Worm (Caenorhabditis elegans) whole organism, L1 larva: Measurements from ENCODE around the gene F57F5.3.

ENCODE experiments used
- C04F5.9 ChIP-seq: sonication (generic microtip); optimal IDR thresholded peaks from 2 replicates; lab custom pipeline; 2016; ENCODE audit warnings: missing genetic modification characterization, missing compliant biosample characterization
- C16A3.4 ChIP-seq: fragments of 150-350 bp; optimal IDR thresholded peaks from 2 replicates; lab custom pipeline; 2014; ENCODE audit warnings: missing biosample characterization, missing genetic modification characterization
- C34B4.2 ChIP-seq: sonication (generic microtip); optimal IDR thresholded peaks from 2 replicates; lab custom pipeline; 2017; ENCODE audit warnings: mild to moderate bottlenecking, missing genetic modification characterization, missing compliant biosample characterization
- aha-1 ChIP-seq: fragments of 150-350 bp; optimal IDR thresholded peaks from 2 replicates; lab custom pipeline; 2014; ENCODE audit warnings: missing biosample characterization, missing genetic modification characterization
- alr-1 ChIP-seq: fragments of 200-800 bp; sonication (Bioruptor generic); optimal IDR thresholded peaks from 2 replicates; lab custom pipeline; 2018; ENCODE audit warnings: borderline replicate concordance, mild to moderate bottlenecking, missing genetic modification characterization, missing compliant biosample characterization
- ama-1 ChIP-seq: fragments of 150-350 bp; optimal IDR thresholded peaks from 2 replicates; lab custom pipeline; 2014
- ceh-8 ChIP-seq: fragments of 200-800 bp; sonication (Bioruptor generic); optimal IDR thresholded peaks from 2 replicates; lab custom pipeline; 2018; ENCODE audit warnings: mild to moderate bottlenecking, missing genetic modification characterization, moderate library complexity, missing compliant biosample characterization
- ceh-82 ChIP-seq, 3 experiments: fragments of 150-350 bp in 1 of 3; sonication (generic microtip) in 2 of 3; optimal IDR thresholded peaks; 2 replicates each; lab custom pipeline; 2014 to 2017; ENCODE audit warnings: missing biosample characterization in 3 of 3, missing genetic modification characterization in 3 of 3
- ceh-88 ChIP-seq: fragments of 200-800 bp; sonication (Bioruptor generic); IDR thresholded peaks from 2 replicates; pipeline ENCODE4 v1.3.6; 2022; ENCODE audit warnings: missing genetic modification characterization, missing compliant biosample characterization
- ceh-90 ChIP-seq: sonication (generic microtip); optimal IDR thresholded peaks from 2 replicates; lab custom pipeline; 2016; ENCODE audit warnings: missing genetic modification characterization, missing compliant biosample characterization
- ces-1 ChIP-seq: fragments of 150-350 bp; optimal IDR thresholded peaks from 2 replicates; lab custom pipeline; 2014; ENCODE audit warnings: missing biosample characterization, missing genetic modification reagents, missing genetic modification characterization
- dsc-1 ChIP-seq: sonication (generic microtip); optimal IDR thresholded peaks from 2 replicates; lab custom pipeline; 2016; ENCODE audit warnings: mild to moderate bottlenecking, missing genetic modification characterization, missing compliant biosample characterization
- efl-1 ChIP-seq, 4 experiments: fragments of 150-350 bp; optimal IDR thresholded peaks in 3 of 4; peaks in 1 of 4; 1 replicate in 1 of 4; 2 replicates in 3 of 4; lab custom pipeline; 2014; ENCODE audit warnings: missing biosample characterization in 2 of 4, missing genetic modification characterization in 2 of 4, missing genetic modification reagents in 2 of 4
- efl-3 ChIP-seq: fragments of 200-800 bp; sonication (Bioruptor generic); optimal IDR thresholded peaks from 2 replicates; lab custom pipeline; 2018; ENCODE audit warnings: mild to moderate bottlenecking, missing genetic modification characterization, missing compliant biosample characterization
- egl-27 ChIP-seq, 2 experiments: fragments of 150-350 bp in 1 of 2; sonication (generic microtip); optimal IDR thresholded peaks; 3 replicates each; lab custom pipeline; 2017 to 2018; ENCODE audit warnings: missing biosample characterization in 2 of 2, missing genetic modification characterization in 2 of 2, missing genetic modification reagents in 2 of 2
- elt-3 ChIP-seq, 6 experiments: fragments of 150-350 bp in 1 of 6; sonication (generic microtip); optimal IDR thresholded peaks; 2 replicates each; lab custom pipeline; 2017 to 2018; ENCODE audit warnings: missing biosample characterization in 6 of 6, missing genetic modification characterization in 6 of 6, inconsistent platforms in 1 of 6
- ets-5 ChIP-seq: fragments of 200-800 bp; sonication (Bioruptor generic); IDR thresholded peaks from 2 replicates; pipeline ENCODE4 v1.3.6; 2022; ENCODE audit warnings: missing genetic modification characterization, missing compliant biosample characterization
- fkh-10 ChIP-seq: sonication (generic microtip); optimal IDR thresholded peaks from 2 replicates; lab custom pipeline; 2017; ENCODE audit warnings: missing biosample characterization, missing genetic modification reagents, missing genetic modification characterization
- fkh-8 ChIP-seq: sonication (generic microtip); optimal IDR thresholded peaks from 2 replicates; lab custom pipeline; 2016; ENCODE audit warnings: mild to moderate bottlenecking, missing genetic modification characterization, missing compliant biosample characterization
- grh-1 ChIP-seq: fragments of 200-800 bp; sonication (Bioruptor generic); IDR thresholded peaks from 2 replicates; pipeline ENCODE4 v1.3.6; 2022; ENCODE audit warnings: missing genetic modification reagents, missing genetic modification characterization, missing compliant biosample characterization
- irx-1 ChIP-seq: sonication (generic microtip); optimal IDR thresholded peaks from 2 replicates; lab custom pipeline; 2016; ENCODE audit warnings: missing genetic modification characterization, missing compliant biosample characterization
- isw-1 ChIP-seq: fragments of 200-800 bp; sonication (Bioruptor generic); IDR thresholded peaks from 2 replicates; pipeline ENCODE4 v1.3.6; 2022; ENCODE audit warnings: missing genetic modification characterization, missing compliant biosample characterization
- jun-1 ChIP-seq: fragments of 150-350 bp; optimal IDR thresholded peaks from 2 replicates; lab custom pipeline; 2014; ENCODE audit warnings: missing biosample characterization, missing genetic modification reagents, missing genetic modification characterization
- lin-13 ChIP-seq: fragments of 150-350 bp; optimal IDR thresholded peaks from 2 replicates; lab custom pipeline; 2014; ENCODE audit warnings: missing biosample characterization, missing genetic modification reagents, missing genetic modification characterization
- lin-14 ChIP-seq: fragments of 200-800 bp; sonication (Bioruptor generic); optimal IDR thresholded peaks from 2 replicates; lab custom pipeline; 2018; ENCODE audit warnings: mild to moderate bottlenecking, missing genetic modification characterization, moderate library complexity, missing compliant biosample characterization
- lin-15B ChIP-seq: fragments of 150-350 bp; sonication (generic microtip); optimal IDR thresholded peaks from 3 replicates; lab custom pipeline; 2014; ENCODE audit warnings: missing biosample characterization, missing genetic modification characterization
- lin-39 ChIP-seq: fragments of 150-350 bp; optimal IDR thresholded peaks from 2 replicates; lab custom pipeline; 2014; ENCODE audit warnings: missing biosample characterization, missing genetic modification reagents, missing genetic modification characterization
- lir-3 ChIP-seq: sonication (generic microtip); optimal IDR thresholded peaks from 2 replicates; lab custom pipeline; 2016; ENCODE audit warnings: mild to moderate bottlenecking, missing genetic modification characterization, moderate library complexity, missing compliant biosample characterization; ENCODE audit not compliant: poor library complexity
- mdl-1 ChIP-seq, 2 experiments: fragments of 150-350 bp; optimal IDR thresholded peaks; 2 replicates each; lab custom pipeline; 2014 to 2017; ENCODE audit warnings: missing biosample characterization in 2 of 2, missing genetic modification characterization in 2 of 2, inconsistent platforms in 1 of 2
- mef-2 ChIP-seq: fragments of 150-350 bp; optimal IDR thresholded peaks from 2 replicates; lab custom pipeline; 2014; ENCODE audit warnings: missing biosample characterization, missing genetic modification characterization
- mep-1 ChIP-seq: fragments of 150-350 bp; optimal IDR thresholded peaks from 2 replicates; lab custom pipeline; 2014; ENCODE audit warnings: missing biosample characterization, missing genetic modification characterization
- nhr-12 ChIP-seq: sonication (generic microtip); optimal IDR thresholded peaks from 2 replicates; lab custom pipeline; 2017; ENCODE audit warnings: missing biosample characterization, missing genetic modification characterization
- nhr-20 ChIP-seq: sonication (generic microtip); optimal IDR thresholded peaks from 2 replicates; lab custom pipeline; 2016; ENCODE audit warnings: mild to moderate bottlenecking, missing genetic modification characterization, missing compliant biosample characterization
- nhr-47 ChIP-seq: sonication (generic microtip); optimal IDR thresholded peaks from 2 replicates; lab custom pipeline; 2016; ENCODE audit warnings: mild to moderate bottlenecking, missing genetic modification characterization, moderate library complexity, missing compliant biosample characterization
- nhr-71 ChIP-seq: sonication (generic microtip); optimal IDR thresholded peaks from 2 replicates; lab custom pipeline; 2016; ENCODE audit warnings: mild to moderate bottlenecking, missing genetic modification characterization, moderate library complexity, missing compliant biosample characterization
- nhr-77 ChIP-seq: fragments of 150-350 bp; optimal IDR thresholded peaks from 2 replicates; lab custom pipeline; 2014; ENCODE audit warnings: missing biosample characterization, missing genetic modification characterization
- nhr-84 ChIP-seq: sonication (generic microtip); optimal IDR thresholded peaks from 2 replicates; lab custom pipeline; 2017; ENCODE audit warnings: missing biosample characterization, missing genetic modification characterization
- nhr-85 ChIP-seq: sonication (generic microtip); peaks from one replicate; lab custom pipeline; 2016; ENCODE audit warnings: missing genetic modification characterization, inconsistent platforms, missing compliant biosample characterization
- pag-3 ChIP-seq: sonication (generic microtip); optimal IDR thresholded peaks from 2 replicates; lab custom pipeline; 2017; ENCODE audit warnings: missing genetic modification characterization, mild to moderate bottlenecking, missing compliant biosample characterization, antibody characterized with exemption, borderline replicate concordance; ENCODE audit not compliant: insufficient read depth
- pax-3 ChIP-seq: fragments of 200-800 bp; sonication (Bioruptor generic); optimal IDR thresholded peaks from 2 replicates; lab custom pipeline; 2018; ENCODE audit warnings: mild to moderate bottlenecking, missing genetic modification characterization, moderate library complexity, missing compliant biosample characterization
- pqm-1 ChIP-seq: sonication (generic microtip); optimal IDR thresholded peaks from 3 replicates; lab custom pipeline; 2017; ENCODE audit warnings: missing biosample characterization, missing genetic modification characterization
- skn-1 ChIP-seq: fragments of 150-350 bp; optimal IDR thresholded peaks from 2 replicates; lab custom pipeline; 2014; ENCODE audit warnings: missing biosample characterization, missing genetic modification characterization
- sox-4 ChIP-seq: sonication (generic microtip); optimal IDR thresholded peaks from 2 replicates; lab custom pipeline; 2016; ENCODE audit warnings: missing genetic modification characterization, missing compliant biosample characterization
- sptf-1 ChIP-seq: fragments of 150-350 bp; optimal IDR thresholded peaks from 2 replicates; lab custom pipeline; 2014; ENCODE audit warnings: missing biosample characterization, missing genetic modification characterization
- tbx-2 ChIP-seq: sonication (generic microtip); optimal IDR thresholded peaks from 2 replicates; lab custom pipeline; 2016; ENCODE audit warnings: missing genetic modification characterization, missing compliant biosample characterization
- tlp-1 ChIP-seq: fragments of 150-350 bp; optimal IDR thresholded peaks from 2 replicates; lab custom pipeline; 2014; ENCODE audit warnings: missing biosample characterization, missing genetic modification characterization
- unc-130 ChIP-seq: fragments of 150-350 bp; optimal IDR thresholded peaks from 2 replicates; lab custom pipeline; 2017; ENCODE audit warnings: missing biosample characterization, missing genetic modification characterization, inconsistent platforms
- unc-62 ChIP-seq: fragments of 150-350 bp; optimal IDR thresholded peaks from 2 replicates; lab custom pipeline; 2014; ENCODE audit warnings: missing biosample characterization, missing genetic modification reagents, missing genetic modification characterization
- vab-15 ChIP-seq: sonication (generic microtip); optimal IDR thresholded peaks from 2 replicates; lab custom pipeline; 2017; ENCODE audit warnings: missing genotype, mild to moderate bottlenecking, missing genetic modification characterization, missing compliant biosample characterization
- xbp-1 ChIP-seq: sonication (generic microtip); optimal IDR thresholded peaks from 2 replicates; lab custom pipeline; 2016; ENCODE audit warnings: missing genetic modification characterization, missing compliant biosample characterization
- zag-1 ChIP-seq: fragments of 150-350 bp; optimal IDR thresholded peaks from 2 replicates; lab custom pipeline; 2014; ENCODE audit warnings: missing biosample characterization, missing genetic modification characterization
- zip-4 ChIP-seq: fragments of 200-800 bp; sonication (Bioruptor generic); optimal IDR thresholded peaks from 2 replicates; lab custom pipeline; 2018; ENCODE audit warnings: mild to moderate bottlenecking, missing genetic modification characterization, moderate library complexity, missing compliant biosample characterization
- ztf-11 ChIP-seq, 2 experiments: sonication (generic microtip); optimal IDR thresholded peaks; 2 replicates each; lab custom pipeline; 2016 to 2017; ENCODE audit warnings: missing genetic modification characterization in 2 of 2, missing biosample characterization in 1 of 2, missing compliant biosample characterization in 1 of 2
- ztf-4 ChIP-seq: fragments of 150-350 bp; optimal IDR thresholded peaks from 2 replicates; lab custom pipeline; 2014; ENCODE audit warnings: missing biosample characterization, missing genetic modification characterization

The F57F5.3 gene

ce11 chrV:12024273-12024672 is 17.9 kb upstream of the F57F5.3 start:
- TF ChIP-seq skn-1 (no peak), pax-3 (no peak), vab-15 (tag; lab: Kevin White, UChicago) (no peak), nhr-20 (tag; lab: Kevin White, UChicago) (no peak), ztf-4 (tag; lab: Kevin White, UChicago) (peak; percentile 9), jun-1 (tag; lab: Kevin White, UChicago) (no peak), nhr-47 (tag; lab: Kevin White, UChicago) (peak; percentile 51), ceh-82 (tag; optimal IDR thresholded peaks at IDR 0.05; lab: Kevin White, UChicago) (peak in 2 of 3 experiments; percentile 24 to 35), pqm-1 (no peak), ces-1 (GFP tag; lab: Kevin White, UChicago) (no peak), grh-1 (GFP tag; lab: Robert Waterston, UW) (no peak), isw-1 (GFP tag; lab: Robert Waterston, UW) (no peak; the same call in 1 of the 2 replicates), xbp-1 (tag; lab: Kevin White, UChicago) (peak; percentile 17), nhr-84 (tag; lab: Kevin White, UChicago) (no peak), lin-13 (GFP tag; lab: Kevin White, UChicago) (no peak), lin-14 (GFP tag; lab: Kevin White, UChicago) (peak; percentile 88), alr-1 (no peak), ceh-88 (no peak), mep-1 (tag; lab: Kevin White, UChicago) (peak; percentile 2), sptf-1 (tag; lab: Kevin White, UChicago) (no peak), ztf-11 (tag; optimal IDR thresholded peaks at IDR 0.05; lab: Kevin White, UChicago) (no peak), lin-39 (tag; lab: Kevin White, UChicago) (no peak), sox-4 (tag; lab: Kevin White, UChicago) (no peak), nhr-12 (tag; lab: Kevin White, UChicago) (no peak), ceh-90 (no peak), dsc-1 (tag; lab: Kevin White, UChicago) (peak; percentile 20), tbx-2 (peak; percentile 53), efl-3 (GFP tag; lab: Kevin White, UChicago) (no peak), nhr-71 (tag; lab: Kevin White, UChicago) (peak; percentile 63), efl-1 (optimal IDR thresholded peaks at IDR 0.05; lab: Kevin White, UChicago) (no peak), efl-1 (GFP tag; optimal IDR thresholded peaks at IDR 0.05 in 1 of 2; lab: Kevin White, UChicago) (no peak), pag-3 (tag; lab: Kevin White, UChicago) (no peak), unc-62 (GFP tag; lab: Kevin White, UChicago) (no peak), fkh-8 (tag; lab: Kevin White, UChicago) (peak; percentile 70), C04F5.9 (tag; lab: Kevin White, UChicago) (no peak), mdl-1 (tag; optimal IDR thresholded peaks at IDR 0.05; lab: Kevin White, UChicago) (peak in 1 of 2 experiments; percentile 8), fkh-10 (GFP tag; lab: Kevin White, UChicago) (peak; percentile 71), lin-15B (tag; lab: Kevin White, UChicago) (no peak), zip-4 (GFP tag; lab: Kevin White, UChicago) (no peak), tlp-1 (no peak), egl-27 (tag; optimal IDR thresholded peaks at IDR 0.05; lab: Kevin White, UChicago) (no peak), ets-5 (no peak), elt-3 (tag; optimal IDR thresholded peaks at IDR 0.05; lab: Kevin White, UChicago) (no peak), zag-1 (no peak), C34B4.2 (tag; lab: Kevin White, UChicago) (no peak), aha-1 (tag; lab: Kevin White, UChicago) (no peak), ama-1 (lab: Kevin White, UChicago) (no peak), lir-3 (tag; lab: Kevin White, UChicago) (no peak), mef-2 (tag; lab: Kevin White, UChicago) (no peak), C16A3.4 (tag; lab: Kevin White, UChicago) (no peak), unc-130 (no peak), irx-1 (tag; lab: Kevin White, UChicago) (peak; percentile 26), nhr-85 (tag; lab: Kevin White, UChicago) (no peak), ceh-8 (peak; percentile 73), nhr-77 (no peak)
